Worm (Caenorhabditis elegans) whole organism, L1 larva: Measurements from ENCODE around the gene Y39C12A.9.
A peak's percentile ranks its signal among the peaks of the same experiment; 100 is the strongest.

ENCODE experiments used
- lin-15B ChIP-seq: fragments of 150-350 bp; sonication (generic microtip); optimal IDR thresholded peaks from 3 replicates; lab custom pipeline; 2014; ENCODE audit warnings: missing biosample characterization, missing genetic modification characterization
- mdl-1 ChIP-seq, 2 experiments: fragments of 150-350 bp; optimal IDR thresholded peaks; 2 replicates each; lab custom pipeline; 2014 to 2017; ENCODE audit warnings: missing biosample characterization in 2 of 2, missing genetic modification characterization in 2 of 2, inconsistent platforms in 1 of 2
- mep-1 ChIP-seq: fragments of 150-350 bp; optimal IDR thresholded peaks from 2 replicates; lab custom pipeline; 2014; ENCODE audit warnings: missing biosample characterization, missing genetic modification characterization
- nhr-12 ChIP-seq: sonication (generic microtip); optimal IDR thresholded peaks from 2 replicates; lab custom pipeline; 2017; ENCODE audit warnings: missing biosample characterization, missing genetic modification characterization

DNA sequence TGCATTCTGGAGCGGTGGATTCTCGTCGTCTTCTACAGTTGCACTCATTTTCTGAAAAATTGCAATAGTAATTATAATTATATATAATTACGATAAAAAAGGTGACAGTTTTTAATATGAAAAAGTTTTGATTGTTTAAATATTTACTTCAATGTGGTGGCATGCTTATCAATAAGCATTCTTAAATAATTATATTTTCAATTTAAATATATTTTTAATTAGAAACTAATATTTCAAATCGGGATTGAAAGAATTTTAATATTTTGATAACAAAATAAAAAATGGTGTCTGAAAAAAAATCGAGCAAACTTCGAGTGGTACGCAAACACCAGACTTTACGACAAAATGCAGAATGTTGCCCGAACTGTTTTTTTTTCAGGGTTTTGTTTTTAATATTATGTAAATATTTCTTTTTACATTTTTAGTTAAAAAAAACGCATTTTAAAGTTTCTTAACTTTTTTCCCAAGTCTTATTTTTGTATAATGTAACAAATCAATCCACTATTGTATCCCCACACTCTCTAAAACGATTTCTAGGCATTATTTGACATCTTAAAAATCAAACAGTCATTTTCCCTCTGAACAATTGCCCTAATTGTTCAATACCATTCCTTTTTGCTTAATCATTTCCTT lies 23.3 kb upstream of the Y39C12A.9 start, which contains the start of the genes C42C1.12 and C42C1.19:
- TF ChIP-seq nhr-12, result no peak
- TF ChIP-seq mep-1 (tag; lab: Kevin White, UChicago), result peak; percentile 53
- no peak for TF ChIP-seq mdl-1 (tag; optimal IDR thresholded peaks at IDR 0.05; lab: Kevin White, UChicago)
- TF ChIP-seq lin-15B (tag; lab: Kevin White, UChicago), result no peak
